Worm (Caenorhabditis elegans) whole organism, L4/young adult: ENCODE results near the gene mec-17.
"Not testable (repeated sequence)": the region's sequence is repeated elsewhere in the genome, so short reads cannot be mapped to it uniquely, and the experiment has no call there.

ENCODE experiments used
- W03F9.2 ChIP-seq: fragments of 150-350 bp; optimal IDR thresholded peaks from 2 replicates; lab custom pipeline; 2014; ENCODE audit warnings: missing biosample characterization, missing genetic modification characterization
- dao-5 ChIP-seq: sonication (generic microtip); optimal IDR thresholded peaks from 2 replicates; lab custom pipeline; 2016; ENCODE audit warnings: missing genotype, missing genetic modification characterization, moderate library complexity, missing compliant biosample characterization

DNA sequence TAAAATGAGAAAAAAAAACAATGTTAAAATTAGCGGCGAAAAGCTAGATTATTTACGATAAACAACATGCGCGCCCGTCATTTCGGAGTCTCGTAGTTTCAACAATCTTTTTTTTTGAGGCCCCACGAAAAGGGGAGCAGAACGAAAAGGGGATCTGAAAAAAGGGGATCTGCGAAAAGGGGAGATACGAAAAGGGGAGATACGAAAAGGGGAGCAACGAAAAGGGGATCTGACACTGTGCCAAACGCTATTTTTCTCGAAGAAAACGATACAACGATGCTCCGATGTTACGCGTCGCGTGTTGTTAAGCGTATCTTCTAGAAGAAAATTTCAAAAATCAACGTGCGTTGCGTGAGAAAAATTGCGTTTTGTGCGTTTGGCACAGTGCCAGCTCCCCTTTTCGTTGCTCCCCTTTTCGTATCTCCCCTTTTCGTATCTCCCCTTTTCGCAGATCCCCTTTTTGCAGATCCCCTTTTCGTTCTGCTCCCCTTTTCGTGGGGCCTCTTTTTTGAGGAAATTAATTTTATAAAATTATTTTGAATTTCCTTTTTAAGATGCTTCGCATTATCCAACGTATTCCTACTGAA lies 28.8 kb upstream of the mec-17 start, which contains the start of gene C26B2.7:
- peak; percentile 2 for TF ChIP-seq W03F9.2 (tag; lab: Kevin White, UChicago)
- TF ChIP-seq dao-5: not testable (repeated sequence)
